Worm (Caenorhabditis elegans) whole organism, young adult: ENCODE data around the gene plpp-1.3.

Experiments
- F49E8.2 ChIP-seq: sonication (generic microtip); optimal IDR thresholded peaks from 3 replicates; lab custom pipeline; 2017; ENCODE audit warnings: missing genetic modification characterization, mild to moderate bottlenecking, missing compliant biosample characterization, antibody characterized with exemption, moderate library complexity; ENCODE audit not compliant: insufficient read depth
- dpl-1 ChIP-seq: fragments of 150-350 bp; optimal IDR thresholded peaks from 2 replicates; lab custom pipeline; 2014; ENCODE audit warnings: missing biosample characterization, missing genetic modification reagents, missing genetic modification characterization
- nfya-1 ChIP-seq: sonication (generic microtip); optimal IDR thresholded peaks from 2 replicates; lab custom pipeline; 2017; ENCODE audit warnings: antibody characterized with exemption, missing compliant biosample characterization, missing genetic modification characterization, borderline replicate concordance; ENCODE audit not compliant: insufficient read depth
- snpc-4 ChIP-seq, 5 experiments: fragments of 150-350 bp in 1 of 5; sonication (generic microtip) in 4 of 5; optimal IDR thresholded peaks; 2 replicates each; lab custom pipeline; 2014 to 2018; ENCODE audit warnings: missing genetic modification characterization in 5 of 5, missing biosample characterization in 3 of 5, antibody characterized with exemption in 2 of 5, mild to moderate bottlenecking in 2 of 5, missing compliant biosample characterization in 2 of 5, missing genotype in 2 of 5, moderate library complexity in 2 of 5, missing genetic modification reagents in 1 of 5
- sptf-2 ChIP-seq: fragments of 200-800 bp; sonication (Bioruptor generic); optimal IDR thresholded peaks from 2 replicates; lab custom pipeline; 2018; ENCODE audit warnings: mild to moderate bottlenecking, missing genetic modification characterization, missing compliant biosample characterization

DNA sequence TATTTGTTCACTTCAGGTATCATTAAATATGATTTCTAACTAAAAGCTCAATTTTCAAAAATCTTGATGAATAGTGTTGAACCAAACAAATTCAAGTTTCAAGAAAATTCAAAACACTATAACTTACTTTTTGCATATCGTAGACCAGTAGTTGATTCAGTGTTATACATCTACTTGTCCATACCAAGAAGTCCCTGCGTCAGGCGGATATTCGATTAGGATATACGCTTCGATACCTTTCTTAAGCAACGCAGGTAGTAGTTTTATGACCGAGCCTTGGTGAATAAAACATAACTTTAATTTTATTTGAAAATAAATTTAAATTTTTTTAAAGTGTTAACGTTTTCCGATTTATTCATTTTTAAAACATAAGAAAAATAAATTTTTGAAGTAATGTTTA, 19.7 kb upstream of the plpp-1.3 start:
- TF ChIP-seq dpl-1 (no peak), sptf-2 (GFP tag; lab: Kevin White, UChicago) (no peak), F49E8.2 (tag; lab: Kevin White, UChicago) (no peak), snpc-4 (GFP tag; optimal IDR thresholded peaks at IDR 0.05; lab: Kevin White, UChicago) (no peak), snpc-4 (tag; optimal IDR thresholded peaks at IDR 0.05; lab: Kevin White, UChicago) (no peak), nfya-1 (tag; lab: Kevin White, UChicago) (no peak)
